Worm (Caenorhabditis elegans) whole organism, young adult: ENCODE results near the gene R04F11.5.

Experiments
- B0261.1 ChIP-seq: sonication (generic microtip); optimal IDR thresholded peaks from 2 replicates; lab custom pipeline; 2016; ENCODE audit warnings: mild to moderate bottlenecking, missing genetic modification characterization, moderate library complexity, missing compliant biosample characterization
- F33H1.4 ChIP-seq: fragments of 200-800 bp; sonication (Bioruptor generic); IDR thresholded peaks from 2 replicates; pipeline ENCODE4 v1.3.6; 2022; ENCODE audit warnings: missing genetic modification reagents, missing genetic modification characterization, missing compliant biosample characterization
- Y67H2A.10 ChIP-seq: fragments of 200-800 bp; sonication (Bioruptor generic); conservative IDR thresholded peaks from 2 replicates; pipeline ENCODE4 v1.3.6; 2022; ENCODE audit warnings: missing genetic modification reagents, missing genetic modification characterization, missing compliant biosample characterization
- ama-1 ChIP-seq, 3 experiments: fragments of 150-350 bp in 1 of 3; sonication (generic microtip) in 2 of 3; optimal IDR thresholded peaks; 2 replicates each; lab custom pipeline; 2014 to 2018; ENCODE audit warnings: missing biosample characterization in 2 of 3, missing genetic modification characterization in 2 of 3, missing genetic modification reagents in 2 of 3
- cebp-2 ChIP-seq: fragments of 200-800 bp; sonication (Bioruptor generic); IDR thresholded peaks from 2 replicates; pipeline ENCODE4 v1.3.6; 2022; ENCODE audit warnings: missing genetic modification characterization, missing compliant biosample characterization
- die-1 ChIP-seq: sonication (generic microtip); optimal IDR thresholded peaks from 2 replicates; lab custom pipeline; 2016; ENCODE audit warnings: missing genotype, mild to moderate bottlenecking, missing genetic modification characterization, missing compliant biosample characterization
- egl-44 ChIP-seq: fragments of 200-800 bp; sonication (Bioruptor generic); IDR thresholded peaks from 2 replicates; pipeline ENCODE4 v1.3.6; 2022; ENCODE audit warnings: missing genetic modification reagents, missing genetic modification characterization, missing compliant biosample characterization
- lin-35 ChIP-seq, 3 experiments: fragments of 150-350 bp in 2 of 3; sonication (generic microtip) in 1 of 3; optimal IDR thresholded peaks; 2 replicates each; lab custom pipeline; 2014 to 2018; ENCODE audit warnings: missing biosample characterization in 3 of 3, missing genetic modification characterization in 3 of 3, missing genetic modification reagents in 3 of 3
- lin-40 ChIP-seq: sonication (generic microtip); optimal IDR thresholded peaks from 2 replicates; lab custom pipeline; 2016; ENCODE audit warnings: missing genetic modification characterization, mild to moderate bottlenecking, missing compliant biosample characterization, missing genotype, missing genetic modification reagents
- nfya-2 ChIP-seq: fragments of 200-800 bp; sonication (Bioruptor generic); IDR thresholded peaks from 2 replicates; pipeline ENCODE4 v1.3.6; 2022; ENCODE audit warnings: missing genetic modification reagents, missing genetic modification characterization, missing compliant biosample characterization
- nhr-90 ChIP-seq: sonication (generic microtip); optimal IDR thresholded peaks from 2 replicates; lab custom pipeline; 2016; ENCODE audit warnings: missing genotype, mild to moderate bottlenecking, missing genetic modification characterization, missing compliant biosample characterization
- unc-130 ChIP-seq: sonication (generic microtip); optimal IDR thresholded peaks from 2 replicates; lab custom pipeline; 2016; ENCODE audit warnings: missing genetic modification reagents, missing genetic modification characterization, missing compliant biosample characterization
- unc-62 ChIP-seq: fragments of 150-350 bp; optimal IDR thresholded peaks from 2 replicates; lab custom pipeline; 2014; ENCODE audit warnings: missing biosample characterization, missing genetic modification reagents, missing genetic modification characterization

DNA sequence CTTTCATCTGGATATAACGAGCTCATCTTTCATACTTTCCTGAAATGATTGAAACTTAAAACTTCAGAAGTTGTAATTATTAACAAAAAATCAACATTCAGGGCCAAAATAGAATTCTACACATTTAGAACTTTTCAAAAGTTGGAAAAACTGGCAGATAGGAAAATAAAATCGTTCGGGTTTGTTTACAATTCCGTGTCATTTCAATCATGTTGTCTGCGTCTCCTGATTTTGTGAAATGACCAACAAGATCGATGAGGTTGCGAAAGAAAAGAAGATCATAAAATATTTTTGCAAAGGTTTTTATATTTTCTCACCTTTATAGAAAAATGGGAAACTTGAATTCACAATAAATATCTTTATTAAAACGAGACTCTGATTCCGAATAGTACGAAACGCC lies 29.2 kb downstream of the R04F11.5 start, which contains the start of gene rskd-1:
- TF ChIP-seq lin-35 (GFP tag; optimal IDR thresholded peaks at IDR 0.05; lab: Kevin White, UChicago) (no peak), nfya-2 (no peak), nhr-90 (tag; lab: Kevin White, UChicago) (no peak), cebp-2 (GFP tag; lab: Robert Waterston, UW) (no peak), unc-62 (GFP tag; lab: Kevin White, UChicago) (no peak), lin-40 (no peak), die-1 (tag; lab: Kevin White, UChicago) (no peak), egl-44 (GFP tag; lab: Robert Waterston, UW) (no peak), B0261.1 (no peak), ama-1 (optimal IDR thresholded peaks at IDR 0.05; lab: Kevin White, UChicago) (no peak), ama-1 (GFP tag; optimal IDR thresholded peaks at IDR 0.05; lab: Kevin White, UChicago) (no peak), Y67H2A.10 (no peak), unc-130 (GFP tag; lab: Kevin White, UChicago) (no peak), F33H1.4 (GFP tag; lab: Robert Waterston, UW) (no peak)
